Fruit fly (Drosophila melanogaster) whole organism, embryonic: ENCODE measurements around the gene mRpS35.

ENCODE experiments used
- Bgb ChIP-seq: fragments of 200-800 bp; sonication (Bioruptor generic); IDR thresholded peaks from 2 replicates; pipeline ENCODE4 v1.3.6; 2022; ENCODE audit warnings: missing biosample characterization, missing genetic modification characterization; ENCODE audit not compliant: partially characterized antibody
- CG10565 ChIP-seq: fragments of 200-800 bp; sonication (Bioruptor generic); optimal IDR thresholded peaks from 3 replicates; lab custom pipeline; 2016; ENCODE audit warnings: missing biosample characterization, mild to moderate bottlenecking, missing genetic modification characterization
- CG11085 ChIP-seq: fragments of 200-800 bp; sonication (Bioruptor generic); IDR thresholded peaks from 2 replicates; pipeline ENCODE4 v1.3.6; 2022; ENCODE audit warnings: missing biosample characterization, missing genetic modification characterization
- CG11247 ChIP-seq: fragments of 200-800 bp; sonication (Bioruptor generic); IDR thresholded peaks from 2 replicates; pipeline ENCODE4 v1.3.6; 2022; ENCODE audit warnings: missing biosample characterization, missing genetic modification characterization
- CG13296 ChIP-seq: fragments of 200-800 bp; sonication (Bioruptor generic); optimal IDR thresholded peaks from 3 replicates; lab custom pipeline; 2018; ENCODE audit warnings: missing biosample characterization, mild to moderate bottlenecking, missing genetic modification characterization
- CG14710 ChIP-seq: fragments of 200-800 bp; sonication (Bioruptor generic); optimal IDR thresholded peaks from 3 replicates; lab custom pipeline; 2019; ENCODE audit warnings: missing biosample characterization, mild to moderate bottlenecking, missing genetic modification characterization, moderate library complexity
- CG14965 ChIP-seq: fragments of 200-800 bp; sonication (Bioruptor generic); optimal IDR thresholded peaks from 2 replicates; lab custom pipeline; 2016; ENCODE audit warnings: missing biosample characterization, missing genetic modification characterization, borderline replicate concordance
- CG15073 ChIP-seq: fragments of 200-800 bp; sonication (Bioruptor generic); optimal IDR thresholded peaks from 2 replicates; lab custom pipeline; 2016; ENCODE audit warnings: missing biosample characterization, missing genetic modification characterization
- CG16779 ChIP-seq: fragments of 200-800 bp; sonication (Bioruptor generic); IDR thresholded peaks from 2 replicates; pipeline ENCODE4 v1.3.6; 2022; ENCODE audit warnings: missing biosample characterization, missing genetic modification characterization
- CG2116 ChIP-seq: fragments of 200-800 bp; sonication (Bioruptor generic); optimal IDR thresholded peaks from 3 replicates; lab custom pipeline; 2018; ENCODE audit warnings: missing biosample characterization, mild to moderate bottlenecking, missing genetic modification characterization
- CG2712 ChIP-seq: fragments of 200-800 bp; optimal IDR thresholded peaks from 3 replicates; lab custom pipeline; 2019; ENCODE audit warnings: missing biosample characterization, mild to moderate bottlenecking, missing genetic modification characterization, moderate library complexity
- CG32532 ChIP-seq: fragments of 200-800 bp; sonication (Bioruptor generic); IDR thresholded peaks from 2 replicates; pipeline ENCODE4 v1.3.6; 2022; ENCODE audit warnings: missing biosample characterization, missing genetic modification characterization
- CG34422 ChIP-seq: fragments of 200-800 bp; sonication (Bioruptor generic); IDR thresholded peaks from 3 replicates; pipeline ENCODE4 v1.3.6; 2022; ENCODE audit warnings: missing biosample characterization, missing genetic modification characterization
- CG4360 ChIP-seq: fragments of 200-800 bp; sonication (Bioruptor generic); IDR thresholded peaks from 2 replicates; pipeline ENCODE4 v1.3.6; 2022; ENCODE audit warnings: missing biosample characterization, missing genetic modification characterization
- CG6654 ChIP-seq: fragments of 200-800 bp; sonication (Bioruptor generic); optimal IDR thresholded peaks from 2 replicates; lab custom pipeline; 2017; ENCODE audit warnings: missing biosample characterization, mild to moderate bottlenecking, missing genetic modification characterization
- CG7271 ChIP-seq: fragments of 200-800 bp; sonication (Bioruptor generic); optimal IDR thresholded peaks from 2 replicates; lab custom pipeline; 2018; ENCODE audit warnings: missing biosample characterization, mild to moderate bottlenecking, missing genetic modification characterization, moderate library complexity
- CG7745 ChIP-seq: fragments of 200-800 bp; sonication (Bioruptor generic); optimal IDR thresholded peaks from 2 replicates; lab custom pipeline; 2018; ENCODE audit warnings: missing biosample characterization, mild to moderate bottlenecking, missing genetic modification characterization, moderate library complexity
- CTCF ChIP-seq: fragments of 200-800 bp; sonication (Bioruptor generic); optimal IDR thresholded peaks from 2 replicates; lab custom pipeline; 2017; ENCODE audit warnings: missing biosample characterization, mild to moderate bottlenecking, missing genetic modification characterization, moderate library complexity
- Doc3 ChIP-seq: fragments of 200-800 bp; sonication (Bioruptor generic); IDR thresholded peaks from 3 replicates; pipeline ENCODE4 v1.3.6; 2022; ENCODE audit warnings: missing biosample characterization, missing genetic modification characterization; ENCODE audit not compliant: partially characterized antibody
- E2f2 ChIP-seq: fragments of 200-800 bp; sonication (Bioruptor generic); IDR thresholded peaks from 2 replicates; pipeline ENCODE4 v1.3.6; 2022; ENCODE audit warnings: missing biosample characterization, missing genetic modification characterization
- Ets65A ChIP-seq: fragments of 200-800 bp; sonication (Bioruptor generic); peaks from one replicate; lab custom pipeline; 2016; ENCODE audit warnings: missing biosample characterization, missing genetic modification characterization
- HLH54F ChIP-seq: fragments of 200-800 bp; sonication (Bioruptor generic); optimal IDR thresholded peaks from 3 replicates; lab custom pipeline; 2016; ENCODE audit warnings: missing biosample characterization, missing genetic modification characterization
- NfI ChIP-seq: fragments of 200-800 bp; sonication (Bioruptor generic); optimal IDR thresholded peaks from 3 replicates; lab custom pipeline; 2018; ENCODE audit warnings: missing biosample characterization, mild to moderate bottlenecking, missing genetic modification characterization, moderate library complexity
- Rfx ChIP-seq: fragments of 200-800 bp; sonication (Bioruptor generic); IDR thresholded peaks from 2 replicates; pipeline ENCODE4 v1.3.6; 2022; ENCODE audit warnings: missing biosample characterization, missing genetic modification characterization
- ato ChIP-seq: fragments of 200-800 bp; sonication (Bioruptor generic); IDR thresholded peaks from 2 replicates; pipeline ENCODE4 v1.3.6; 2022; ENCODE audit warnings: missing biosample characterization, missing genetic modification characterization; ENCODE audit not compliant: partially characterized antibody
- bab2 ChIP-seq: fragments of 200-800 bp; sonication (Bioruptor generic); optimal IDR thresholded peaks from 2 replicates; lab custom pipeline; 2016; ENCODE audit warnings: missing biosample characterization, missing genetic modification characterization
- br ChIP-seq: fragments of >200 bp; optimal IDR thresholded peaks from 2 replicates; lab custom pipeline; 2017
- cg ChIP-seq: fragments of 200-800 bp; sonication (Bioruptor generic); optimal IDR thresholded peaks from 3 replicates; lab custom pipeline; 2019; ENCODE audit warnings: missing biosample characterization, mild to moderate bottlenecking, missing genetic modification characterization, moderate library complexity
- croc ChIP-seq: fragments of 200-800 bp; sonication (Bioruptor generic); conservative IDR thresholded peaks from 3 replicates; pipeline ENCODE4 v1.3.6; 2022; ENCODE audit warnings: missing biosample characterization, missing genetic modification characterization
- crp ChIP-seq, 2 experiments: fragments of 200-800 bp; sonication (Bioruptor generic); optimal IDR thresholded peaks; 2 replicates in 1 of 2; 3 replicates in 1 of 2; lab custom pipeline; 2017; ENCODE audit warnings: missing biosample characterization in 2 of 2, missing genetic modification characterization in 2 of 2, mild to moderate bottlenecking in 1 of 2, moderate library complexity in 1 of 2
- ems ChIP-seq: fragments of 200-800 bp; sonication (Bioruptor generic); optimal IDR thresholded peaks from 3 replicates; lab custom pipeline; 2016; ENCODE audit warnings: missing biosample characterization, missing genetic modification characterization
- fu2 ChIP-seq: fragments of 200-800 bp; sonication (Bioruptor generic); optimal IDR thresholded peaks from 2 replicates; lab custom pipeline; 2016; ENCODE audit warnings: missing biosample characterization, missing genetic modification characterization
- gcm ChIP-seq: fragments of 200-800 bp; sonication (Bioruptor generic); optimal IDR thresholded peaks from 2 replicates; lab custom pipeline; 2019; ENCODE audit warnings: missing biosample characterization, mild to moderate bottlenecking, missing genetic modification characterization, moderate library complexity
- grau ChIP-seq: fragments of 200-800 bp; optimal IDR thresholded peaks from 3 replicates; lab custom pipeline; 2019; ENCODE audit warnings: missing biosample characterization, mild to moderate bottlenecking, missing genetic modification characterization, moderate library complexity
- gro ChIP-seq: fragments of 200-800 bp; sonication (Bioruptor generic); optimal IDR thresholded peaks from 2 replicates; lab custom pipeline; 2016; ENCODE audit warnings: missing biosample characterization, missing genetic modification characterization
- gsb-n ChIP-seq: fragments of 200-800 bp; sonication (Bioruptor generic); optimal IDR thresholded peaks from 3 replicates; lab custom pipeline; 2018; ENCODE audit warnings: missing biosample characterization, mild to moderate bottlenecking, missing genetic modification characterization
- inv ChIP-seq: fragments of 200-800 bp; sonication (Bioruptor generic); IDR thresholded peaks from 2 replicates; pipeline ENCODE4 v1.3.6; 2022; ENCODE audit warnings: missing biosample characterization, missing genetic modification characterization; ENCODE audit not compliant: partially characterized antibody
- kah ChIP-seq: fragments of 200-800 bp; sonication (Bioruptor generic); optimal IDR thresholded peaks from 2 replicates; lab custom pipeline; 2018; ENCODE audit warnings: missing biosample characterization, mild to moderate bottlenecking, missing genetic modification characterization
- lov ChIP-seq, 2 experiments: fragments of 200-800 bp in 1 of 2; fragments of >200 bp in 1 of 2; sonication (Bioruptor generic) in 1 of 2; IDR thresholded peaks in 1 of 2; optimal IDR thresholded peaks in 1 of 2; 2 replicates in 1 of 2; 3 replicates in 1 of 2; pipeline versions ENCODE4 v1.3.6 to Lab custom; 2017 to 2022; ENCODE audit warnings: missing biosample characterization in 1 of 2, missing genetic modification characterization in 1 of 2
- nau ChIP-seq: fragments of 200-800 bp; sonication (Bioruptor generic); optimal IDR thresholded peaks from 3 replicates; lab custom pipeline; 2017; ENCODE audit warnings: missing biosample characterization, mild to moderate bottlenecking, missing genetic modification characterization, missing genetic modification reagents
- p53 ChIP-seq: fragments of 200-800 bp; sonication (Bioruptor generic); optimal IDR thresholded peaks from 2 replicates; lab custom pipeline; 2016; ENCODE audit warnings: missing biosample characterization, missing genetic modification characterization
- pan ChIP-seq, 4 experiments: fragments of >200 bp in 3 of 4; fragments of 200-800 bp in 1 of 4; sonication (Bioruptor generic) in 1 of 4; optimal IDR thresholded peaks in 3 of 4; IDR thresholded peaks in 1 of 4; 2 replicates each; pipeline versions ENCODE4 v1.3.6 to Lab custom; 2017 to 2022; ENCODE audit warnings: missing biosample characterization in 2 of 4, missing genetic modification characterization in 2 of 4, mixed read lengths in 1 of 4
- peb ChIP-seq: fragments of 200-800 bp; sonication (Bioruptor generic); IDR thresholded peaks from 2 replicates; pipeline ENCODE4 v1.3.6; 2022; ENCODE audit warnings: missing biosample characterization, missing genetic modification characterization
- pzg ChIP-seq: fragments of 200-800 bp; sonication (Bioruptor generic); optimal IDR thresholded peaks from 3 replicates; lab custom pipeline; 2018; ENCODE audit warnings: missing biosample characterization, mild to moderate bottlenecking, missing genetic modification characterization, moderate library complexity
- row ChIP-seq: fragments of 200-800 bp; sonication (Bioruptor generic); IDR thresholded peaks from 3 replicates; pipeline ENCODE4 v1.3.6; 2022; ENCODE audit warnings: missing biosample characterization, missing genetic modification characterization
- scrt ChIP-seq: fragments of 200-800 bp; sonication (Bioruptor generic); optimal IDR thresholded peaks from 2 replicates; lab custom pipeline; 2018; ENCODE audit warnings: missing biosample characterization, mild to moderate bottlenecking, missing genetic modification characterization, moderate library complexity
- sens ChIP-seq: fragments of 200-800 bp; sonication (Bioruptor generic); peaks from one replicate; lab custom pipeline; 2016; ENCODE audit warnings: missing biosample characterization, missing genetic modification characterization
- slbo ChIP-seq: fragments of 200-800 bp; sonication (Bioruptor generic); IDR thresholded peaks from 2 replicates; pipeline ENCODE4 v1.3.6; 2022; ENCODE audit warnings: missing biosample characterization, missing genetic modification characterization
- zfh2 ChIP-seq: fragments of 200-800 bp; sonication (Bioruptor generic); optimal IDR thresholded peaks from 2 replicates; lab custom pipeline; 2016; ENCODE audit warnings: missing biosample characterization, missing genetic modification characterization

Gene mRpS35

DNA sequence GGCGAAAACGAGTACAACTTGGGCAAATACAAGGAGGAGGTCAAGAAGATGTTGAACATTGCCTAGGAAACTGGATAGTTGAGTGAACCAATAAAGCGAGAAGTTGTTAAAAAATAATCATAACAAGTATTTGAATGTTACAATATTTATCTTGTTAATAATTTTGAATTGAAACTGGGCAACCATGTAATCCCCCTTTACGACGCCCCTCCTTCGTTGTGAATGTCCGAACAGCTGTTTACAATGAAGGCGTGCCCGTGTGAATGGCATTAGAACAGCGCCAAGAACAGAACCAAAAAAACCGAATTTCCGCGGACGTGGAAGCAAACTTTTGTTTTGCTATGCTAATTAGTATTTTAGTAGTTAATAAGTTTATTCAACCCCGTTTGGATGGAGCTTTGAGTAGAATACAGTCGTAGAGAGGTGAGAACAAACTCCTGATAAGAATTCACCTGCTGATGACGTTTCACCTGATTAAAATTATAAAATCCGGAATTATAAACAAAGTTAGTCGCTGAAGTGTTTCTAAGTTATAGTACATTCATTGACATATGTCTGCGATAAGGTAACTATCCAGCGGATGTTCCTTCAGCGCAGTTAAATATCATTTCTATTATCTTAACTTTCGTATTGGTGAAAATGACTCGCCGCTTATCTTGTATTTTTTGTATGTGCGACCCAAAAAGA, 1.4 kb downstream of the mRpS35 start, which contains the start of gene Pgant6:
Gene Pgant6 (plus strand): TSS at position 265 of the 687 bp plus-strand sequence.
- TF ChIP-seq CG32532 (GFP tag; lab: Robert Waterston, UW) (peak; percentile 23; the same call in 1 of the 2 replicates), ems (peak; percentile 31), gro (GFP tag; lab: Kevin White, UChicago) (no peak), Rfx (GFP tag; lab: Robert Waterston, UW) (peak; percentile 48; the same call in 1 of the 2 replicates), CG11085 (GFP tag; lab: Robert Waterston, UW) (no peak), ato (GFP tag; lab: Robert Waterston, UW) (no peak), nau (no peak), CG11247 (GFP tag; lab: Robert Waterston, UW) (no peak), croc (GFP tag; lab: Robert Waterston, UW) (no peak), CG14710 (no peak), CTCF (GFP tag; lab: Kevin White, UChicago) (peak; percentile 3), lov (optimal IDR thresholded peaks at IDR 0.05; lab: Kevin White, UChicago) (no peak), lov (GFP tag; IDR thresholded peaks at IDR 0.05; lab: Robert Waterston, UW) (no peak), inv (GFP tag; lab: Robert Waterston, UW) (no peak), CG7271 (tag; lab: Kevin White, UChicago) (no peak), CG16779 (GFP tag; lab: Robert Waterston, UW) (no peak), E2f2 (GFP tag; lab: Robert Waterston, UW) (peak; percentile 54), cg (GFP tag; lab: Kevin White, UChicago) (no peak), bab2 (GFP tag; lab: Kevin White, UChicago) (no peak), kah (no peak), slbo (GFP tag; lab: Robert Waterston, UW) (peak; percentile 42; the same call in 1 of the 2 replicates), Doc3 (no peak), pzg (GFP tag; lab: Kevin White, UChicago) (peak; percentile 57), scrt (GFP tag; lab: Kevin White, UChicago) (no peak), gsb-n (no peak), NfI (peak; percentile 3), br (lab: Kevin White, UChicago) (no peak), peb (no peak), p53 (GFP tag; lab: Kevin White, UChicago) (no peak), CG4360 (GFP tag; lab: Robert Waterston, UW) (no peak), CG6654 (GFP tag; lab: Kevin White, UChicago) (no peak), CG14965 (GFP tag; lab: Kevin White, UChicago) (no peak), CG2712 (peak; percentile 4), Ets65A (GFP tag; lab: Kevin White, UChicago) (peak; percentile 9), CG7745 (tag; lab: Kevin White, UChicago) (no peak), row (GFP tag; lab: Robert Waterston, UW) (peak; percentile 68), CG34422 (peak; percentile 66; the same call in 2 of the 3 replicates), CG13296 (GFP tag; lab: Kevin White, UChicago) (no peak), zfh2 (GFP tag; lab: Kevin White, UChicago) (peak; percentile 19), CG15073 (GFP tag; lab: Kevin White, UChicago) (no peak), HLH54F (GFP tag; lab: Kevin White, UChicago) (no peak), fu2 (GFP tag; lab: Kevin White, UChicago) (peak; percentile 15), crp (GFP tag; optimal IDR thresholded peaks at IDR 0.05; lab: Kevin White, UChicago) (peak; percentile 76 to 96), CG2116 (no peak), pan (optimal IDR thresholded peaks at IDR 0.05; lab: Kevin White, UChicago) (no peak), pan (GFP tag; optimal IDR thresholded peaks at IDR 0.05 in 1 of 2, IDR thresholded peaks at IDR 0.05 in 1 of 2) (peak in 1 of 2 experiments; percentile 22), gcm (GFP tag; lab: Kevin White, UChicago) (no peak), CG10565 (no peak), Bgb (GFP tag; lab: Robert Waterston, UW) (0 out of 2 replicates have a peak, but pooled peaks have one; percentile 29), grau (tag; lab: Kevin White, UChicago) (peak; percentile 24), sens (GFP tag; lab: Kevin White, UChicago) (peak; percentile 85)
